Worm (Caenorhabditis elegans): ENCODE results near the gene dhs-29.

dhs-29 gene

ce11 chrX:7660919-7661557 is 3.7 kb downstream of the dhs-29 start, which contains the start of gene pcca-1 (continued):
- TF ChIP-seq daf-12 (tag; optimal IDR thresholded peaks at IDR 0.05), result no peak
- no peak for TF ChIP-seq fkh-10 (GFP tag; optimal IDR thresholded peaks at IDR 0.05)
- TF ChIP-seq hmg-11 (tag; optimal IDR thresholded peaks at IDR 0.05), result no peak

- TF ChIP-seq jun-1 (tag; optimal IDR thresholded peaks at IDR 0.05) (no peak), mdl-1 (tag; optimal IDR thresholded peaks at IDR 0.05) (no peak), fkh-10 (GFP tag; optimal IDR thresholded peaks at IDR 0.05) (no peak), unc-62 (GFP tag; optimal IDR thresholded peaks at IDR 0.05) (no peak), nfya-1 (tag; optimal IDR thresholded peaks at IDR 0.05; ENCODE audit: insufficient read depth) (peak; percentile 10)
Observed at ce11 chrX:7659591-7660433, 4.9 kb downstream of the dhs-29 start.

- no peak for TF ChIP-seq lin-15B (tag; optimal IDR thresholded peaks at IDR 0.05)
Observed at ce11 chrX:7656875-7657274, 7.8 kb downstream of the dhs-29 start, which contains the start of gene F27D9.12. F27D9.12 (minus strand) TSS chrX:7656975.

- TF ChIP-seq lin-15B (tag; optimal IDR thresholded peaks at IDR 0.05) (no peak), nfya-1 (tag; optimal IDR thresholded peaks at IDR 0.05; ENCODE audit: insufficient read depth) (peak; percentile 42)
Observed at ce11 chrX:7655469-7656003, 9.2 kb downstream of the dhs-29 start.

ce11 chrX:7653708-7654390 is 10.9 kb downstream of the dhs-29 start:
- TF ChIP-seq hmg-11 (tag; optimal IDR thresholded peaks at IDR 0.05) (peak; percentile 19), skn-1 (tag; optimal IDR thresholded peaks at IDR 0.05) (no peak), nfya-1 (tag; optimal IDR thresholded peaks at IDR 0.05; ENCODE audit: insufficient read depth) (peak; percentile 73), mdl-1 (tag; optimal IDR thresholded peaks at IDR 0.05) (peak; percentile 28), lin-39 (tag; optimal IDR thresholded peaks at IDR 0.05) (peak; percentile 50)

- no peak for TF ChIP-seq lin-39 (tag; optimal IDR thresholded peaks at IDR 0.05)
- TF ChIP-seq snpc-4 (tag; optimal IDR thresholded peaks at IDR 0.05), result no peak
- peak; percentile 24 for TF ChIP-seq pqm-1 (tag; optimal IDR thresholded peaks at IDR 0.05)
- TF ChIP-seq lsy-12 (tag; optimal IDR thresholded peaks at IDR 0.05), result no peak
- TF ChIP-seq nhr-77 (tag; optimal IDR thresholded peaks at IDR 0.05), result no peak
- TF ChIP-seq nhr-12 (tag; optimal IDR thresholded peaks at IDR 0.05), result no peak
- no peak for TF ChIP-seq unc-62 (GFP tag; optimal IDR thresholded peaks at IDR 0.05)
- TF ChIP-seq pha-4 (tag; optimal IDR thresholded peaks at IDR 0.05), result peak; percentile 22
- no peak for TF ChIP-seq egl-5 (tag; optimal IDR thresholded peaks at IDR 0.05)
- no peak for TF ChIP-seq nhr-23 (tag; optimal IDR thresholded peaks at IDR 0.05)
- TF ChIP-seq ZK546.5 (tag; optimal IDR thresholded peaks at IDR 0.05), result no peak
- no peak for TF ChIP-seq fkh-2 (tag; optimal IDR thresholded peaks at IDR 0.05)
- no peak for TF ChIP-seq ztf-11 (tag; optimal IDR thresholded peaks at IDR 0.05)
- TF ChIP-seq ama-1 (optimal IDR thresholded peaks at IDR 0.05), result no peak
- TF ChIP-seq elt-1 (tag; optimal IDR thresholded peaks at IDR 0.05), result no peak
- no peak for TF ChIP-seq R02D3.7 (tag; optimal IDR thresholded peaks at IDR 0.05)
- no peak for TF ChIP-seq elt-3 (tag; optimal IDR thresholded peaks at IDR 0.05)
- no peak for TF ChIP-seq daf-12 (tag; optimal IDR thresholded peaks at IDR 0.05)
- no peak for TF ChIP-seq nhr-11 (tag; optimal IDR thresholded peaks at IDR 0.05)
- no peak for TF ChIP-seq skn-1 (tag; optimal IDR thresholded peaks at IDR 0.05)
- TF ChIP-seq zag-1 (tag; optimal IDR thresholded peaks at IDR 0.05), result no peak
- no peak for TF ChIP-seq jun-1 (tag; optimal IDR thresholded peaks at IDR 0.05)
- no peak for TF ChIP-seq nhr-28 (tag; optimal IDR thresholded peaks at IDR 0.05)
- TF ChIP-seq nhr-43 (tag; optimal IDR thresholded peaks at IDR 0.05; ENCODE audit: poor library complexity, severe bottlenecking), result no peak
- no peak for TF ChIP-seq hmg-11 (tag; optimal IDR thresholded peaks at IDR 0.05)
- TF ChIP-seq elt-2 (tag; optimal IDR thresholded peaks at IDR 0.05), result peak; percentile 39
- TF ChIP-seq tbx-2 (tag; optimal IDR thresholded peaks at IDR 0.05), result no peak
Observed at ce11 chrX:7652308-7652707, 12.4 kb downstream of the dhs-29 start.
